Fruit fly (Drosophila melanogaster) whole organism, pupa: ENCODE data around the gene AANATL2.

Experiments used
- CG10348 ChIP-seq: fragments of 200-800 bp; sonication (Bioruptor generic); IDR thresholded peaks from 2 replicates; pipeline ENCODE4 v1.3.6; 2022; ENCODE audit warnings: missing biosample characterization, missing genetic modification characterization
- CG12605 ChIP-seq: fragments of 200-800 bp; sonication (Bioruptor generic); IDR thresholded peaks from 2 replicates; pipeline ENCODE4 v1.3.6; 2022; ENCODE audit warnings: missing biosample characterization, missing genetic modification characterization
- CG13204 ChIP-seq: fragments of 200-800 bp; sonication (Bioruptor generic); optimal IDR thresholded peaks from 2 replicates; lab custom pipeline; 2018; ENCODE audit warnings: missing biosample characterization, mild to moderate bottlenecking, missing genetic modification characterization, moderate library complexity
- CG14655 ChIP-seq: fragments of 200-800 bp; sonication (Bioruptor generic); optimal IDR thresholded peaks from 3 replicates; lab custom pipeline; 2017; ENCODE audit warnings: mild to moderate bottlenecking, missing biosample characterization, missing genetic modification reagents, missing genetic modification characterization
- CG15710 ChIP-seq: fragments of 200-800 bp; sonication (Bioruptor generic); optimal IDR thresholded peaks from 2 replicates; lab custom pipeline; 2018; ENCODE audit warnings: missing biosample characterization, mild to moderate bottlenecking, missing genetic modification characterization, moderate library complexity
- CG17806 ChIP-seq: fragments of 200-800 bp; sonication (Bioruptor generic); optimal IDR thresholded peaks from 2 replicates; lab custom pipeline; 2018; ENCODE audit warnings: missing biosample characterization, mild to moderate bottlenecking, missing genetic modification characterization, moderate library complexity
- CG32121 ChIP-seq: fragments of 200-800 bp; sonication (Bioruptor generic); IDR thresholded peaks from 2 replicates; pipeline ENCODE4 v1.3.6; 2022; ENCODE audit warnings: missing biosample characterization, missing genetic modification characterization
- CG34367 ChIP-seq: fragments of 200-800 bp; sonication (Bioruptor generic); optimal IDR thresholded peaks from 2 replicates; lab custom pipeline; 2018; ENCODE audit warnings: missing biosample characterization, mild to moderate bottlenecking, missing genetic modification characterization
- CG4496 ChIP-seq: fragments of 200-800 bp; sonication (Bioruptor generic); IDR thresholded peaks from 3 replicates; pipeline ENCODE4 v1.3.6; 2022; ENCODE audit warnings: missing biosample characterization, missing genetic modification characterization
- CG8159 ChIP-seq: fragments of 200-800 bp; sonication (Bioruptor generic); optimal IDR thresholded peaks from 3 replicates; lab custom pipeline; 2018; ENCODE audit warnings: missing biosample characterization, mild to moderate bottlenecking, missing genetic modification characterization, moderate library complexity
- CG8301 ChIP-seq: fragments of 200-800 bp; sonication (Bioruptor generic); optimal IDR thresholded peaks from 2 replicates; lab custom pipeline; 2018; ENCODE audit warnings: missing biosample characterization, mild to moderate bottlenecking, missing genetic modification characterization
- CG9948 ChIP-seq: fragments of 200-800 bp; sonication (Bioruptor generic); optimal IDR thresholded peaks from 2 replicates; lab custom pipeline; 2018; ENCODE audit warnings: missing biosample characterization, mild to moderate bottlenecking, missing genetic modification characterization, moderate library complexity
- D1 ChIP-seq: fragments of 200-800 bp; sonication (Bioruptor generic); optimal IDR thresholded peaks from 2 replicates; lab custom pipeline; 2018; ENCODE audit warnings: missing biosample characterization, mild to moderate bottlenecking, missing genetic modification characterization, moderate library complexity
- EcR ChIP-seq: fragments of 200-800 bp; sonication (Bioruptor generic); optimal IDR thresholded peaks from 3 replicates; lab custom pipeline; 2019; ENCODE audit warnings: missing biosample characterization, missing genetic modification characterization, mild to moderate bottlenecking, moderate library complexity, missing genetic modification reagents
- Ets98B ChIP-seq: fragments of 200-800 bp; sonication (Bioruptor generic); IDR thresholded peaks from 2 replicates; pipeline ENCODE4 v1.3.6; 2022; ENCODE audit warnings: missing biosample characterization, missing genetic modification characterization
- Pif1A ChIP-seq: fragments of 200-800 bp; sonication (Bioruptor generic); optimal IDR thresholded peaks from 3 replicates; lab custom pipeline; 2016; ENCODE audit warnings: missing biosample characterization, missing genetic modification characterization
- Pif1B ChIP-seq: fragments of 200-800 bp; sonication (Bioruptor generic); optimal IDR thresholded peaks from 3 replicates; lab custom pipeline; 2016; ENCODE audit warnings: missing biosample characterization, missing genetic modification characterization
- Snoo ChIP-seq: fragments of 200-800 bp; sonication (Bioruptor generic); optimal IDR thresholded peaks from 3 replicates; lab custom pipeline; 2017; ENCODE audit warnings: missing biosample characterization, mild to moderate bottlenecking, missing genetic modification characterization, inconsistent platforms
- fd96Ca ChIP-seq: fragments of 200-800 bp; sonication (Bioruptor generic); IDR thresholded peaks from 3 replicates; pipeline ENCODE4 v1.3.6; 2022; ENCODE audit warnings: missing biosample characterization, missing genetic modification characterization
- gl ChIP-seq: fragments of 200-800 bp; sonication (Bioruptor generic); optimal IDR thresholded peaks from 2 replicates; lab custom pipeline; 2018; ENCODE audit warnings: missing biosample characterization, mild to moderate bottlenecking, missing genetic modification characterization
- rn ChIP-seq: fragments of 200-800 bp; sonication (Bioruptor generic); IDR thresholded peaks from 2 replicates; pipeline ENCODE4 v1.3.6; 2022; ENCODE audit warnings: missing biosample characterization, missing genetic modification characterization

AANATL2 gene

DNA sequence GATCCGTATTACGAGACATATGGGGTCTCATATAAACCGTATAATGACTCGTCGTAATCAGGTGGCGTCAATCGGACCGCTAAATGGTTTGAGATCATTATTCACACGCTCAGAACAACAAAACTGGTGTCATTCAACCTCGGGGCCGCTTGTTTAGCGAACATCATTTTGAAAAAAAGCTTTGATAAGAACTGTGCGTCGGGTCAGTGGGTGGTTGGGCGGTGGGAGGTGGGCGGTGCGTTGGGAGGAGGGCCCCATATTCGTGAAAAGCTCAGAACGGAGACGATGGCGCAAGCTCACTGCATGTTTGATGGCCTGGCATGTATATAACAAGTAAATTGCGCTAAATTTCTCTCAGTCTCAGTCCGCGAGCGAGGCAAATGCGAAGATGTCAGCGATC is at the start of gene AANATL2:
TSS of gene AANATL2 (plus strand) at position 372 of the 400 bp plus-strand sequence.
- TF ChIP-seq fd96Ca = no peak
- TF ChIP-seq Pif1B (GFP tag; lab: Kevin White, UChicago) = no peak
- TF ChIP-seq CG15710 = no peak
- no peak for TF ChIP-seq CG32121
- TF ChIP-seq CG34367 (tag; lab: Kevin White, UChicago) = no peak
- no peak for TF ChIP-seq CG17806
- no peak for TF ChIP-seq Pif1A (GFP tag; lab: Kevin White, UChicago)
- no peak for TF ChIP-seq Snoo (tag; lab: Kevin White, UChicago)
- TF ChIP-seq EcR (GFP tag; lab: Kevin White, UChicago) = no peak
- no peak for TF ChIP-seq CG12605 (GFP tag; lab: Robert Waterston, UW)
- no peak for TF ChIP-seq CG14655
- TF ChIP-seq CG8301 = no peak
- TF ChIP-seq gl (tag; lab: Kevin White, UChicago) = no peak
- TF ChIP-seq rn = no peak
- TF ChIP-seq CG10348 = no peak
- TF ChIP-seq CG8159 = no peak
- TF ChIP-seq CG9948 (tag; lab: Kevin White, UChicago) = no peak
- no peak for TF ChIP-seq Ets98B (GFP tag; lab: Robert Waterston, UW)
- TF ChIP-seq, all 21 proteins: peak for 0

DNA sequence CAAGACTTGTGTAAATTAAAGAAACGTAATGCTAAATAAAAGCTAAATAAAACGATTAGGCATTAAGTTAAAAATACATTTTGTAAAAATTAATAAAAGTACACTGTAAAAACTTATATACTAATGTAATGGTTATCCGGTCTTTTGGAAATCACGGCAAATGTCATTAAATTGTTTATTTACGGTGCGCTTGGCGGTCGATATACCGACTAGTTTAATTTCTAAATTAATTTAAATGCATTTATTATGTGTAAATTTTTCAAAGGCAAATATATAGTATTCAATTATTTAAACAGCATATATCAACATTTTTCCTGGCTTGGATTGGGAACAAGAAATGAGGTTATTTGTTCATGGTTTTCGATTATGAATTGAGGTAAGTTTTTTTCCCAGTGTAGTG is 44.8 kb upstream of the AANATL2 start:
- no peak for TF ChIP-seq CG9948 (tag; lab: Kevin White, UChicago)
- TF ChIP-seq CG34367 (tag; lab: Kevin White, UChicago) = no peak
- TF ChIP-seq gl (tag; lab: Kevin White, UChicago) = no peak
- no peak for TF ChIP-seq CG8301
- no peak for TF ChIP-seq CG15710
- TF ChIP-seq CG10348 = no peak
- TF ChIP-seq CG14655 = no peak
- TF ChIP-seq Pif1A (GFP tag; lab: Kevin White, UChicago) = no peak
- no peak for TF ChIP-seq CG13204 (GFP tag; lab: Kevin White, UChicago)
- TF ChIP-seq Ets98B (GFP tag; lab: Robert Waterston, UW) = no peak
- TF ChIP-seq CG8159 = no peak
- TF ChIP-seq CG32121 = no peak
- no peak for TF ChIP-seq D1 (tag; lab: Kevin White, UChicago)

DNA sequence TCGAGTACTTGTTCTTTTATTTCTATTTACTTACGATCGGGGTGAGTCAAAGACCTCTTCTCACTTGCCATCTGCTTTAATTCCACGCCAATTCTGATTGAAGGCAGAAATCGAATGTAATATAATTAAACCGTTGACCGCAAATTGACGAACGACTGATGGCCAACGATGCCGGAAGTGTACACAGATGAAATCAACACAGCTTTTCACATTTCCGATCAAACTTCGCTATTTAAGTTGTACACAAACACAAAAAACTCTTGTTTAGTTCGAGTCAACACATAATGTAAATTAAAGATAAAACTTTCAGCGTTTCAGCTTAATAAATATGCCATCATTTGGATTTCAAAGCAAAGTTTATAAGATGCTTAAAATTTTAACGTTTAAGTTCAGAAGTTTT is 44.1 kb upstream of the AANATL2 start:
- TF ChIP-seq fd96Ca (no peak), CG10348 (no peak), CG13204 (GFP tag; lab: Kevin White, UChicago) (no peak), Pif1B (GFP tag; lab: Kevin White, UChicago) (no peak), CG12605 (GFP tag; lab: Robert Waterston, UW) (no peak), CG14655 (no peak), D1 (tag; lab: Kevin White, UChicago) (no peak), CG9948 (tag; lab: Kevin White, UChicago) (no peak), Snoo (tag; lab: Kevin White, UChicago) (no peak), CG4496 (GFP tag; lab: Robert Waterston, UW) (no peak), CG17806 (no peak), CG34367 (tag; lab: Kevin White, UChicago) (no peak), gl (tag; lab: Kevin White, UChicago) (no peak)
- TF ChIP-seq, all 21 proteins: peak for 0

- no peak for TF ChIP-seq CG4496 (GFP tag; lab: Robert Waterston, UW)
- TF ChIP-seq Pif1B (GFP tag; lab: Kevin White, UChicago) = no peak
- no peak for TF ChIP-seq CG12605 (GFP tag; lab: Robert Waterston, UW)
- no peak for TF ChIP-seq CG13204 (GFP tag; lab: Kevin White, UChicago)
- TF ChIP-seq CG10348 = no peak
- no peak for TF ChIP-seq CG8159
- no peak for TF ChIP-seq Ets98B (GFP tag; lab: Robert Waterston, UW)
- TF ChIP-seq CG8301 = no peak
- no peak for TF ChIP-seq rn
- TF ChIP-seq, all 21 proteins: peak for 0
Observed at dm6 chr2L:6213505-6213904, 42.2 kb upstream of the AANATL2 start.

dm6 chr2L:6215897-6216296 is 39.8 kb upstream of the AANATL2 start:
- TF ChIP-seq CG10348 (no peak), CG17806 (no peak), D1 (tag; lab: Kevin White, UChicago) (no peak), rn (no peak), Snoo (tag; lab: Kevin White, UChicago) (no peak), CG13204 (GFP tag; lab: Kevin White, UChicago) (no peak), CG8301 (no peak), EcR (GFP tag; lab: Kevin White, UChicago) (no peak), CG14655 (no peak), CG34367 (tag; lab: Kevin White, UChicago) (no peak), CG8159 (no peak)

- no peak for TF ChIP-seq CG4496 (GFP tag; lab: Robert Waterston, UW)
- no peak for TF ChIP-seq gl (tag; lab: Kevin White, UChicago)
- TF ChIP-seq CG17806 = no peak
- TF ChIP-seq CG8159 = no peak
Observed at dm6 chr2L:6218669-6219406, 36.8 kb upstream of the AANATL2 start.

- no peak for TF ChIP-seq rn
- no peak for TF ChIP-seq CG13204 (GFP tag; lab: Kevin White, UChicago)
- TF ChIP-seq CG32121 = no peak
- no peak for TF ChIP-seq CG34367 (tag; lab: Kevin White, UChicago)
- TF ChIP-seq CG17806 = no peak
- TF ChIP-seq Ets98B (GFP tag; lab: Robert Waterston, UW) = no peak
- TF ChIP-seq CG8159 = no peak
- TF ChIP-seq CG9948 (tag; lab: Kevin White, UChicago) = no peak
- no peak for TF ChIP-seq gl (tag; lab: Kevin White, UChicago)
- TF ChIP-seq Pif1B (GFP tag; lab: Kevin White, UChicago) = no peak
- TF ChIP-seq fd96Ca = no peak
Observed at dm6 chr2L:6220966-6221365, 34.7 kb upstream of the AANATL2 start.
